Fruit fly (Drosophila melanogaster): ENCODE results near the gene CG5849.

The CG5849 gene

DNA sequence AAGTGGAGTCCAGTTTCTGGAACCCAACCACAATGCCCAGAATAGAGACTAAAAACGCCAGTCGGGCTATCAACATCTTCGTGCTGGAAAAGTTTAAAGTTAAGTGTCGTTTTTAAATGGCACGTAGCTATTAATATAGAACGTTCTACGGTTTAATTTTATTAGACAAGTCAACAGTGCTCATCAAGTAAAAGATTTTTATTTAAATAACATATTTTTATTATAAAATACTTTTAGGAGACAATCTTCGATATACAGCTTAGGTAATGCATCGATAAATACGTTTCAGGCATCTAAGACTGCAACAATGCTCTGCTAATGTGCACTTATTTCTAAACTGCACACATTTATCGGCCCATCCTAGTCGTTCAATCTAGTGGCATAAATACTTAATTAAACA lies 3.2 kb upstream of the CG5849 start, which contains the start of gene CG42869:
Gene CG42869 (minus strand): TSS at position 101 of the 400 bp plus-strand sequence.
- TF ChIP-seq CTCF (optimal IDR thresholded peaks at IDR 0.05), result no peak
- no peak for TF ChIP-seq CG8478 (optimal IDR thresholded peaks at IDR 0.05)

DNA sequence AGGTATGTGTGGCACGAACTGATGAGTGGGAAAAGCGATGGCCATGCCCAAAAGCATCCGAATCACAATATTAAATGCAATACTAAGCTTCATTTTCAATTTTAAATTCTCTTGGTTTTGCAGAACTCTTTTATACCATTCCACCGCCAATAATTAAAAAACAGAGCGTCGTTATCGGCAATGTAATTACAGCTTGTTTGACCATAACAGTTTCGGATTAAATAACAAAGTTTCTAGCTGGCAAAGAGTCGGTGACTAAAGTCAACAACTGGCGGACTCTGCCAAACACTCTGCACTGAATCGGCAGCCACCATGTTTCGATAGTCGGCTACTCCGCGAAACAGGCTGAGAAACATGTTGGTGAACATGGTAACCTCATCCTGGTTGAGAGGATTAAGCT lies 2.6 kb upstream of the CG5849 start, which contains the start of gene CG42870:
Gene CG42870 (minus strand): TSS at position 101 of the 400 bp plus-strand sequence.
- TF ChIP-seq CG8478 (optimal IDR thresholded peaks at IDR 0.05), result no peak
- TF ChIP-seq CTCF (optimal IDR thresholded peaks at IDR 0.05), result no peak

DNA sequence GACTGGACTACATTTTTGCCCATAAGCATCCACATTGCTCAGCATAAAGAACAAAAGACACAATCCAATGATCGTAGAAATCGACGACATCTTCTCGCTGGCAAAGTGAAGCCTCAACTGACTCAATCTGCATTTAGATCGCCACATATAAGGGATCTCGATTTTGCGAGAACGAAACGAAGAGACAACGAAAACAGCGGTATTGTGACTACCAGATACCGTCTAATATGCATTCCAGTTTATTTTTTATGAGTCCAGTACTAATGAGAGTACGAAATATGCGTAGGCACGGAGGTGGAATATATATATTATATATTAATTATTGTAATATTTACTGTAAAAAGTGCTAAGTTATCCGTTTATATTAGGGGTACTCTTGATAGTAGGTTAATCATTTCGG lies 895 bp upstream of the CG5849 start, which contains the start of gene CG34034:
Gene CG34034 (minus strand): TSS at position 101 of the 400 bp plus-strand sequence.
- TF ChIP-seq CG8478 (optimal IDR thresholded peaks at IDR 0.05) (no peak), CTCF (optimal IDR thresholded peaks at IDR 0.05) (no peak)

DNA sequence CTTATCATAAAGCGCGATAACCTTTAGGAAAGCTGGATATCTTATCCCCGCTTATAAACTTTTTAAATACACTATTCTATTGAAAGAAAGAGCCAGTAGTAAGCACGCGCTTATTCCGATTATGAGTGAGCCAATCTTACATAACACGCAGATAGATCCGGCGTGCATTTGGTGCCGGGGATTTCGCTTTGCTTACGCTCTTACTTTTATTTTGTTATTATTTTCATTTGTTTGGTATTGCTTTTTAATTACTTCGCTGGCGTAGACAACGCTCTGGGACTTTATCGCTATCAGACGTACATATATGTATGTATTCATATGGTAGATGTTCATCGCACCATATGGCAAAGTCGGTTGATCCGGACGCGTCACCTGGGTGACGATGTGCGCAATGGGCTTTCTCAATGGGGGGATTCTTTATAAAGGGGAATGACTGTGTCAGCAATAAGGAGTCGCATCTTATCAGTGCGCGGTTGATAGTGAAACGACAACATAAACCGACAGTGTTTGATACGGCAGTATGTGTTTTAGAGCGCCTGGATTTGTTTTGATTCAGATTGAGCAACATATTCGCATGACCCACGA lies 953 bp downstream of the CG5849 start:
- TF ChIP-seq CTCF (optimal IDR thresholded peaks at IDR 0.05) (no peak), CG8478 (optimal IDR thresholded peaks at IDR 0.05) (no peak)

DNA sequence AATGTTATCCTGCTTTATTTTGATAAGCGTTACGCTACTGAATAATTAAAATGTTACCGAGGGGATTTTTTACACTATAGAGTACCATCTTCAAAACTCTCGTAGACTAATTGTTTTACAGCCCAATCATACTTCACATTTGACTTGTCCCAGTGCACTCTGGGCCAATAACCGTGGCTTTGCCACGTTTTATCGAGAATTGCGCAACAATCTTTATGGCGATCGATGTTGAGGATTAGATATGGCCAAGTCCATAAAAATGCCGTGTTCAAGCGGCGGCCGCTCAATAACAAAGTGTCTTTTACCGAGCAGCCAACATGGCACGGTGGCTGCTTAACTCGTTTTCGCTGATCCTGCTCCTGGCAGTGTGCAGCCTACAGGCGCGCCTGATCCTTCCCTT lies 5.1 kb downstream of the CG5849 start, which contains the start of gene CG31343:
Gene CG31343 (plus strand): TSS at position 279 of the 400 bp plus-strand sequence.
- TF ChIP-seq CG8478 (optimal IDR thresholded peaks at IDR 0.05) (no peak), CTCF (optimal IDR thresholded peaks at IDR 0.05) (no peak)

DNA sequence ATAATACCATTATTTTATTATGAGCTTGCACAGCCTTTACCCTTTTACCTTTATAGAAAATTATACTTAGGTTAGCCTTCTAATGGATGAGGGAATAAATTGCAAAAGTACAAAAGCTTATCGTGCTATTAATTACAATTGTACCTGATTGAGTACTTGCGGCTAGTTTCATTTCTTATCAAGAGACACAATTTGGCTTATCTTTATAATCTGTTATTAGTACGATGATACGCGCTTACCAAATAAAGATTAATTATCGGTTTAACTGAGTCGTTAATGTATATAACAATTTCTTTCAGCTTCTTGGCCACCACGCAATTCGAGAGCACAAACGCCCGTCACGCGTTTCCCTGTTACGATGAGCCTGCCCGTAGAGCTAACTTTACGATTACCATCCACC lies 6.0 kb downstream of the CG5849 start:
- TF ChIP-seq CG8478 (optimal IDR thresholded peaks at IDR 0.05) (no peak), CTCF (optimal IDR thresholded peaks at IDR 0.05) (no peak)

DNA sequence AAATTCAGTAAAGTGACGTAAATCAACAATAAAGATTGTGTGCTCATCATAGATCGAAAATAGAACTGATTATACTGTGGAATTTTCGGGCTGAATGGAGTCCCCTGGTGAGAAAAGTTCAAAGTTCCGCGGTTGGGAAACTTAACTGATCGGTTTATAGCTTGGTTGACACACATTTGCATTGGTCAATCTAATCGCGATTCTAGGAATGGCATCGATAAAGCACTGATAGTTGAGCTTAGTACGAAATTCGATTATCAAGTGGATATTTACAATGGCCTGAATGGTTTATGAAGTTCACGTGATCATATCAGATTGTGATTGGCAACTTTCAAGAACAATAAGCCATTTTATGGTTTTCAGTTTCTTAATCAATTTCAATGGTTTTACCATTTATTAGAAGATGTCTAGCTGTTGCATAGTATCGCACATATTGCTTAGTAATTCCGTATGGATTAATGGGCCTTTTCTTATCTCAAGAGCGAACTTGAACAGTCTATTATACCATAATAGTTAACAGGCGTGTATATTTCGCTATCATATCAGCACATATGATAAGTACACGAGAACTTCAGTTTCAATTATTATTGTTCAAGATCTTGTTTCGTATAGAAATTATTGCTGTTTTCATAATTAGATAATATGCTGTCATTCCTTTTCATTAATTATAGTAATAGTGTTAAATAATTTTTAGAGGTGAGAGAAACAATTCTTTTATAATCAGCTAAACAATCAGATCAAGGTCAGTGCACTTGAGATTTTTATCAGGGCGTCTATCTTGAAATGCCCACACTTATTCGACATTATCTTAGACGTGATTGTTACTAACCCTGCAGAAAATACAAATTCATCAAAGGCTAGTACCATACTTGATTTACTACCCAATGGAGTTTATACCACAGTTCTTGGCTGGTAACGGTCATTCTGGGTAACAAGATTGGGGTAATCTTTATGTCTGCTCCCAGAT lies 9.3 kb downstream of the CG5849 start, which contains the start of gene CG31233:
Gene CG31233 (plus strand): TSS at position 900 of the 967 bp plus-strand sequence.
- TF ChIP-seq CTCF (optimal IDR thresholded peaks at IDR 0.05), result no peak
- no peak for TF ChIP-seq CG8478 (optimal IDR thresholded peaks at IDR 0.05)

DNA sequence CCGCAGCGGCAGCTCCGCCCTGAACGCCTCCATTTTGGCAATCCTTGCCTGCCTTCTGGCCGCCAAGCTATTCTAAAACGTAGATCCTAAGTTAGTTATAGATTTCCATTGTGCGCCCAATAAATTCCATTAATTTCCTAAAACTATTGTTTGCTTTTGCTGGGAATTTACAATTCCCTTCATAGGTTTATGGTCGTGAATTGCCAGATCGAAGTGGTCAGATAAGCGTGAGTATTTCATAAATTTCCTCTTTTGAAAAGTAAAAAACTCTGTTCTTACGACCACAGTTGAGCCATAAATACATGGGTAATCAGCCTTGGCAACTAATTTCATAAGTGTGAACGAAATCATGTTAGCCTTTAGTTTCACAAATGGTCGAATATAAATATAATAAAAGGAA lies 13.2 kb downstream of the CG5849 start:
- no peak for TF ChIP-seq CTCF (optimal IDR thresholded peaks at IDR 0.05)
- TF ChIP-seq CG8478 (optimal IDR thresholded peaks at IDR 0.05), result no peak

DNA sequence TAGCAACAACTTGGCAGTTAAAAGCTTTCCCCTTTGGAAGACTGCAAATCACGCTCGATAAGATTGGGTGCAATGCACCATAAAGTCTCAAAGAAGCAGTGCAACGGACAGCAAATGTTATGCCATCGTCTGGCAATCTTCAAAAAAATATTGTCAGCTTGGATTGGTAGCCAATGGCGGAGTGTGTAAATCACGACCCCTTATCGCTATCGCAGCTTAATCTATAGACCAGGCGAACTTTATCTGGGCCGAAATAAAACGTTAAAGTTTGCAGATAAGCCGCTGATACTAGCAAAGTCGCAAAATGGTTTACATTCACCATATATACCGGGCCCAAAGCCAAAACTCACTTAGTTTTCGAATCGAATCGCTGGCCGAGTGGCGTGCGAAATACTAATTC lies 14.1 kb downstream of the CG5849 start, which contains the start of gene CG31198:
Gene CG31198 (plus strand): TSS at position 351 of the 400 bp plus-strand sequence.
- TF ChIP-seq CG8478 (optimal IDR thresholded peaks at IDR 0.05) (no peak), CTCF (optimal IDR thresholded peaks at IDR 0.05) (no peak)

DNA sequence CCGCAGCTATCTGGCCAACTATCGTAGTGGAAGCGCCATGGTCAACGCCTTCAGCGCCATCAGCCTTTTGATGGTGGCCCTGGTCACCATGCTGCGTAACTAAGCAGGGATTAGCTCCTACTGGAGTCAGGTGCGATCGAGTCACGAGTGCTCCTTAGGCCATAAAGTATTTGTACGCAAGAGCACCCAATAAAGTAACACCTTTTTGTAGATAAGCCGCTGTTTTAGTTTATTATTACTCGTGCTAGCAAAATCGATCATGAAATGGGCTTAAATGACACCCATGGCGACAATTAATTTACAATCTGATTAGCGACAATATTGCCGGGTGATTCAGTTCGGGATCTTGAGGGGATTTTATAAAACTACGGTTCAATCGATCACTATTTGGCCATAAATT lies 17.6 kb downstream of the CG5849 start:
- TF ChIP-seq CTCF (optimal IDR thresholded peaks at IDR 0.05) (no peak), CG8478 (optimal IDR thresholded peaks at IDR 0.05) (no peak)

DNA sequence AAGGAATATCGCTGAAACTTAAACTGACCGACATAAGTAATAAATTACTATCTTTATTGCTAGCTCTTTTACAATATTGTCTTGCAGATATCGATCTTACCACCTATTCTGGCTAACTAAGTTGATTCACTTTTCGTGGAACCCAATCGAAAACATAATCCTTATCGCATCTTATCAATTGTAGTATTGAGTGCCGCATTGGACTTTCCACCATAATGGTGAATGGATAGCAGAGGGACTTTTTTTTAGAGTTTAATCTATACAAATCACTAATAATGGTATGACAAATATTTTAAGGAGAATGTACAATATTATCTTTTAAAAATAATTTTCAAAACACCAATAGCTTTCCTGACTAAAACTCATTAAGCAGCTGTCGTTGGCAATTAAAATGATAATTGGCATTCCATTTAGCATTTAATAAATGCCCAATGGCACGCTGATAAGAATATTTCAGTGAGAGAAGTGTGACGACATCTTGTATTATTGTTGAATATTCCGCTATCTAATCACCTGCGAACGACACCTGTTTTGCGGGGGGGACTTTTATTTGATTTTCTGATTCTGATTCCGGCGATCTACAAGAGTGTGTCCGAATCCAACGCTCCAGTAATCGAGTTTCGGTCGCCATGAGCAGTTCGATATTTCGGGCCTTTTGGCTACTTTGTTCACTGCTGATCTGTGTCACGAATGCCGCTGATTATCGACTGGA lies 18.4 kb downstream of the CG5849 start, which contains the start of gene CG42335:
Gene CG42335 (plus strand): TSS at position 620 of the 712 bp plus-strand sequence.
- no peak for TF ChIP-seq CG8478 (optimal IDR thresholded peaks at IDR 0.05)
- no peak for TF ChIP-seq CTCF (optimal IDR thresholded peaks at IDR 0.05)

DNA sequence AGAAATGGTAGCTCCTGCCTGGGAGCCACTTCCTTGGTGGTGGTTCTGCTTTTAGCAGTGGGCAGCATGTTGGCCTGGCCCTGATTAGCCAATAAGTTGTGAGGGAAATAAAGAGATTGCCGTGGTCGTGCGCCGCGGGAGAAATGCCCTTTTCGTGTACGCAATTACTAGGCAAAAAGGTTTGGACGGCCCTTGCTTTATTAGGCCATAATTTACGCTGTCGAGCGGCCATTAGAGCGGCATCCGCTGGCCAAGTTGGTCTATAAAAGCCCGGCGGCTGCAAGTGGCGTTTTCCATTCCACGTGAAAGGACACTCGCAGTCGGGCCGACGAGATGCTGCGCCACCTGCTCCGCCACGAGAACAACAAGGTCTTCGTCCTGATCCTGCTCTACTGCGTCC lies 29.3 kb downstream of the CG5849 start, which contains the start of gene Burs:
Gene Burs (plus strand): TSS at position 301 of the 400 bp plus-strand sequence.
- no peak for TF ChIP-seq CTCF (optimal IDR thresholded peaks at IDR 0.05)
- TF ChIP-seq CG8478 (optimal IDR thresholded peaks at IDR 0.05), result no peak

DNA sequence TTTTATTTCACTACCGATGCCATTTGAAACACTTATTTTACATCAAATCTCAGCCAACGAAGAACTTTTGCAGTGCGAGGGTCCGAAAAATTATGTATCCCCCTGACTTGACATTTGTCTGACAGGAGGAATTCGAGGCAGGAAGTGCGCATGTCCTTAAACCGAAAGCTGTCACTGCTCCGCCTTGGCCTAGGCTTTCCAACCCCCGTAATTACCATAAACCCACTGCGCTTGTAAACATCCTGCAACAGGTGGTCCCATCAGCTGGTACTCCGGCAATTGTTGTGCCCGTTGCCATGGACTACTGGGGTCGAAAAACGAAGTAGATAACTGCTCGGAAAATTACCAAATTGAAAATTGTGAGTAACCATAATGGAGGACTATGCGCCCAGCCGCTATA lies 35.9 kb downstream of the CG5849 start, which contains the start of the genes GABA-B-R2 and CG6800:
Gene GABA-B-R2 (minus strand): TSS at position 75 of the 400 bp plus-strand sequence.
Gene CG6800 (plus strand): TSS at position 373 of the 400 bp plus-strand sequence.
- TF ChIP-seq CG8478 (optimal IDR thresholded peaks at IDR 0.05), result no peak
- TF ChIP-seq CTCF (optimal IDR thresholded peaks at IDR 0.05), result no peak

DNA sequence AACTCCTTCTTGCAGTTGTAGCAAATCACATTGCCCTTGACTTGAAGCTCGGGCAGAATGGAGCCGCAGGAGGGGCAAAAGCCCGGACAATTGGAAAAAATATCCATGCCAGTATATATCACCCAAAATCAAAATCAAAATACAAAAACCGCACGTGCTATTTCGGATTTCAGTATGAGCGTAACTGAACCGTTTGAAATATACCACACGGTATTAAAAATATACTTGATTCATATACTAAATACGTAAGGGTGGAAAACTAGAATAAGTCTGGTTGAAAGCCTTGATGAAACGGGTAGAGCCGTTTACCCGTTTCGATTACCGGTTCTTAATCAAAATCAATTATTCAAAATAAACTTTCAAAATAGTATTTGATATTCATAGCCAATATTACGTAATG lies 37.8 kb downstream of the CG5849 start, which contains the start of gene Polr1H:
Gene Polr1H (minus strand): TSS at position 188 of the 400 bp plus-strand sequence.
- TF ChIP-seq CTCF (optimal IDR thresholded peaks at IDR 0.05), result peak in 1 of 2 experiments; percentile 41
- no peak for TF ChIP-seq CG8478 (optimal IDR thresholded peaks at IDR 0.05)
